Fruit fly (Drosophila melanogaster): ENCODE measurements around the gene Gsc.

dm6 chr2L:623210-623873 is 28.9 kb upstream of the Gsc start:
- TF ChIP-seq psq (optimal IDR thresholded peaks at IDR 0.05) (no peak), h (optimal IDR thresholded peaks at IDR 0.05) (no peak), Sin3A (optimal IDR thresholded peaks at IDR 0.05) (no peak), insv (optimal IDR thresholded peaks at IDR 0.05) (no peak)
